Fruit fly (Drosophila melanogaster) whole organism, embryonic: ENCODE data around the gene Mvb12.

Experiments
- Atf-2 ChIP-seq: fragments of 200-800 bp; sonication (Bioruptor generic); optimal IDR thresholded peaks from 2 replicates; lab custom pipeline; 2016; ENCODE audit warnings: missing biosample characterization, missing genetic modification characterization
- B-H2 ChIP-seq: fragments of 200-800 bp; sonication (Bioruptor generic); optimal IDR thresholded peaks from 2 replicates; lab custom pipeline; 2018; ENCODE audit warnings: missing biosample characterization, mild to moderate bottlenecking, missing genetic modification characterization
- Bgb ChIP-seq: fragments of 200-800 bp; sonication (Bioruptor generic); IDR thresholded peaks from 2 replicates; pipeline ENCODE4 v1.3.6; 2022; ENCODE audit warnings: missing biosample characterization, missing genetic modification characterization; ENCODE audit not compliant: partially characterized antibody
- CG10366 ChIP-seq: fragments of 200-800 bp; sonication (Bioruptor generic); IDR thresholded peaks from 2 replicates; pipeline ENCODE4 v1.3.6; 2022; ENCODE audit warnings: missing biosample characterization, missing genetic modification characterization
- CG10462 ChIP-seq: fragments of 200-800 bp; sonication (Bioruptor generic); optimal IDR thresholded peaks from 2 replicates; lab custom pipeline; 2016; ENCODE audit warnings: missing biosample characterization, missing genetic modification characterization
- CG10959 ChIP-seq: fragments of 200-800 bp; sonication (Bioruptor generic); IDR thresholded peaks from 2 replicates; pipeline ENCODE4 v1.3.6; 2022; ENCODE audit warnings: missing biosample characterization, missing genetic modification characterization
- CG11560 ChIP-seq: fragments of 200-800 bp; sonication (Bioruptor generic); IDR thresholded peaks from 3 replicates; pipeline ENCODE4 v1.3.6; 2022; ENCODE audit warnings: missing biosample characterization, missing genetic modification characterization
- CG12071 ChIP-seq: fragments of 200-800 bp; sonication (Bioruptor generic); optimal IDR thresholded peaks from 3 replicates; lab custom pipeline; 2018; ENCODE audit warnings: missing biosample characterization, mild to moderate bottlenecking, missing genetic modification characterization
- CG13296 ChIP-seq: fragments of 200-800 bp; sonication (Bioruptor generic); optimal IDR thresholded peaks from 3 replicates; lab custom pipeline; 2018; ENCODE audit warnings: missing biosample characterization, mild to moderate bottlenecking, missing genetic modification characterization
- CG14441 ChIP-seq: fragments of 200-800 bp; sonication (Bioruptor generic); IDR thresholded peaks from 2 replicates; pipeline ENCODE4 v1.3.6; 2022; ENCODE audit warnings: missing biosample characterization, missing genetic modification characterization
- CG1602 ChIP-seq: fragments of 200-800 bp; sonication (Bioruptor generic); optimal IDR thresholded peaks from 3 replicates; lab custom pipeline; 2016; ENCODE audit warnings: missing biosample characterization, missing genetic modification characterization
- CG16863 ChIP-seq: fragments of 200-800 bp; sonication (Bioruptor generic); optimal IDR thresholded peaks from 3 replicates; lab custom pipeline; 2016; ENCODE audit warnings: missing biosample characterization, missing genetic modification characterization
- CG2129 ChIP-seq: fragments of 200-800 bp; sonication (Bioruptor generic); IDR thresholded peaks from 2 replicates; pipeline ENCODE4 v1.3.6; 2022; ENCODE audit warnings: missing biosample characterization, missing genetic modification characterization; ENCODE audit not compliant: partially characterized antibody
- CG2199 ChIP-seq: fragments of 200-800 bp; sonication (Bioruptor generic); IDR thresholded peaks from 3 replicates; pipeline ENCODE4 v1.3.6; 2022; ENCODE audit warnings: missing biosample characterization, missing genetic modification characterization
- CG31365 ChIP-seq: fragments of 200-800 bp; sonication (Bioruptor generic); optimal IDR thresholded peaks from 2 replicates; lab custom pipeline; 2018; ENCODE audit warnings: missing biosample characterization, mild to moderate bottlenecking, missing genetic modification characterization
- CG32772 ChIP-seq: fragments of 200-800 bp; sonication (Bioruptor generic); IDR thresholded peaks from 2 replicates; pipeline ENCODE4 v1.3.6; 2022; ENCODE audit warnings: missing biosample characterization, missing genetic modification characterization
- CG33213 ChIP-seq: fragments of 200-800 bp; sonication (Bioruptor generic); optimal IDR thresholded peaks from 3 replicates; lab custom pipeline; 2016; ENCODE audit warnings: missing biosample characterization, missing genetic modification characterization
- CG33557 ChIP-seq: fragments of 200-800 bp; sonication (Bioruptor generic); optimal IDR thresholded peaks from 2 replicates; lab custom pipeline; 2019; ENCODE audit warnings: missing biosample characterization, mild to moderate bottlenecking, missing genetic modification characterization, moderate library complexity
- CG34224 ChIP-seq: fragments of 200-800 bp; sonication (Bioruptor generic); IDR thresholded peaks from 3 replicates; pipeline ENCODE4 v1.3.6; 2022; ENCODE audit warnings: missing biosample characterization, missing genetic modification characterization; ENCODE audit not compliant: partially characterized antibody
- CG34422 ChIP-seq: fragments of 200-800 bp; sonication (Bioruptor generic); IDR thresholded peaks from 3 replicates; pipeline ENCODE4 v1.3.6; 2022; ENCODE audit warnings: missing biosample characterization, missing genetic modification characterization
- CG5245 ChIP-seq: fragments of 200-800 bp; sonication (Bioruptor generic); optimal IDR thresholded peaks from 3 replicates; lab custom pipeline; 2016; ENCODE audit warnings: missing biosample characterization, missing genetic modification characterization
- CG8765 ChIP-seq: fragments of 200-800 bp; sonication (Bioruptor generic); IDR thresholded peaks from 2 replicates; pipeline ENCODE4 v1.3.6; 2022; ENCODE audit warnings: missing biosample characterization, missing genetic modification characterization
- CG9727 ChIP-seq: fragments of 200-800 bp; sonication (Bioruptor generic); optimal IDR thresholded peaks from 3 replicates; lab custom pipeline; 2017; ENCODE audit warnings: missing biosample characterization, mild to moderate bottlenecking, missing genetic modification characterization
- D ChIP-seq, 2 experiments: fragments of 200-800 bp in 1 of 2; fragments of >200 bp in 1 of 2; sonication (Bioruptor generic) in 1 of 2; optimal IDR thresholded peaks; 2 replicates in 1 of 2; 3 replicates in 1 of 2; lab custom pipeline; 2017; ENCODE audit warnings: mild to moderate bottlenecking in 1 of 2, missing biosample characterization in 1 of 2, missing genetic modification characterization in 1 of 2, missing genetic modification reagents in 1 of 2
- Drgx ChIP-seq: fragments of 200-800 bp; sonication (Bioruptor generic); IDR thresholded peaks from 2 replicates; pipeline ENCODE4 v1.3.6; 2022; ENCODE audit warnings: missing biosample characterization, missing genetic modification characterization
- Fer1 ChIP-seq: fragments of 200-800 bp; sonication (Bioruptor generic); optimal IDR thresholded peaks from 2 replicates; lab custom pipeline; 2017; ENCODE audit warnings: missing biosample characterization, mild to moderate bottlenecking, missing genetic modification characterization
- Gsc ChIP-seq: fragments of 200-800 bp; sonication (Bioruptor generic); IDR thresholded peaks from 2 replicates; pipeline ENCODE4 v1.3.6; 2022; ENCODE audit warnings: missing biosample characterization, missing genetic modification characterization
- H2.0 ChIP-seq: fragments of 200-800 bp; sonication (Bioruptor generic); IDR thresholded peaks from 2 replicates; pipeline ENCODE4 v1.3.6; 2022; ENCODE audit warnings: missing biosample characterization, missing genetic modification characterization
- HmgD ChIP-seq: fragments of 200-800 bp; sonication (Bioruptor generic); optimal IDR thresholded peaks from 3 replicates; lab custom pipeline; 2016; ENCODE audit warnings: missing biosample characterization, missing genetic modification characterization
- MBD-R2 ChIP-seq: fragments of 200-800 bp; sonication (Bioruptor generic); IDR thresholded peaks from 2 replicates; pipeline ENCODE4 v1.3.6; 2022; ENCODE audit warnings: missing biosample characterization, missing genetic modification characterization
- MESR4 ChIP-seq: fragments of 200-800 bp; sonication (Bioruptor generic); optimal IDR thresholded peaks from 2 replicates; lab custom pipeline; 2018; ENCODE audit warnings: missing biosample characterization, mild to moderate bottlenecking, missing genetic modification characterization, moderate library complexity
- Meics ChIP-seq: fragments of 200-800 bp; sonication (Bioruptor generic); optimal IDR thresholded peaks from 2 replicates; lab custom pipeline; 2017; ENCODE audit warnings: missing biosample characterization, mild to moderate bottlenecking, missing genetic modification characterization
- Mrtf ChIP-seq: fragments of 200-800 bp; sonication (Bioruptor generic); IDR thresholded peaks from 3 replicates; pipeline ENCODE4 v1.3.6; 2022; ENCODE audit warnings: missing biosample characterization, missing genetic modification characterization
- NC2α ChIP-seq: fragments of 200-800 bp; sonication (Bioruptor generic); optimal IDR thresholded peaks from 2 replicates; lab custom pipeline; 2016; ENCODE audit warnings: missing biosample characterization, missing genetic modification characterization
- NfI ChIP-seq: fragments of 200-800 bp; sonication (Bioruptor generic); optimal IDR thresholded peaks from 3 replicates; lab custom pipeline; 2018; ENCODE audit warnings: missing biosample characterization, mild to moderate bottlenecking, missing genetic modification characterization, moderate library complexity
- Oaz ChIP-seq: fragments of 200-800 bp; sonication (Bioruptor generic); IDR thresholded peaks from 2 replicates; pipeline ENCODE4 v1.3.6; 2022; ENCODE audit warnings: missing biosample characterization, missing genetic modification characterization
- Poxn ChIP-seq: fragments of 200-800 bp; sonication (Bioruptor generic); IDR thresholded peaks from 2 replicates; pipeline ENCODE4 v1.3.6; 2022; ENCODE audit warnings: missing biosample characterization, missing genetic modification characterization
- Ptx1 ChIP-seq: fragments of 200-800 bp; sonication (Bioruptor generic); IDR thresholded peaks from 2 replicates; pipeline ENCODE4 v1.3.6; 2022; ENCODE audit warnings: missing biosample characterization, missing genetic modification characterization
- amos ChIP-seq: fragments of 200-800 bp; sonication (Bioruptor generic); IDR thresholded peaks from 2 replicates; pipeline ENCODE4 v1.3.6; 2022; ENCODE audit warnings: missing biosample characterization, missing genetic modification characterization; ENCODE audit not compliant: partially characterized antibody
- dan ChIP-seq: fragments of 200-800 bp; sonication (Bioruptor generic); IDR thresholded peaks from 2 replicates; pipeline ENCODE4 v1.3.6; 2022; ENCODE audit warnings: missing biosample characterization, missing genetic modification characterization
- fd3F ChIP-seq: fragments of 200-800 bp; sonication (Bioruptor generic); optimal IDR thresholded peaks from 2 replicates; lab custom pipeline; 2018; ENCODE audit warnings: missing biosample characterization, mild to moderate bottlenecking, missing genetic modification characterization, moderate library complexity
- fru ChIP-seq: fragments of >200 bp; optimal IDR thresholded peaks from 2 replicates; lab custom pipeline; 2017
- knrl ChIP-seq: fragments of 200-800 bp; sonication (Bioruptor generic); IDR thresholded peaks from 3 replicates; pipeline ENCODE4 v1.3.6; 2022; ENCODE audit warnings: missing biosample characterization, missing genetic modification characterization; ENCODE audit not compliant: partially characterized antibody
- nmo ChIP-seq: fragments of 200-800 bp; sonication (Bioruptor generic); optimal IDR thresholded peaks from 2 replicates; lab custom pipeline; 2018; ENCODE audit warnings: missing biosample characterization, mild to moderate bottlenecking, missing genetic modification characterization, moderate library complexity
- pfk ChIP-seq: fragments of 200-800 bp; sonication (Bioruptor generic); optimal IDR thresholded peaks from 2 replicates; lab custom pipeline; 2018; ENCODE audit warnings: missing biosample characterization, mild to moderate bottlenecking, missing genetic modification characterization, moderate library complexity
- rib ChIP-seq: fragments of 200-800 bp; sonication (Bioruptor generic); IDR thresholded peaks from 2 replicates; pipeline ENCODE4 v1.3.6; 2022; ENCODE audit warnings: missing biosample characterization, missing genetic modification characterization
- sens ChIP-seq: fragments of 200-800 bp; sonication (Bioruptor generic); peaks from one replicate; lab custom pipeline; 2016; ENCODE audit warnings: missing biosample characterization, missing genetic modification characterization
- stc ChIP-seq: fragments of 200-800 bp; sonication (Bioruptor generic); IDR thresholded peaks from 2 replicates; pipeline ENCODE4 v1.3.6; 2022; ENCODE audit warnings: missing biosample characterization, missing genetic modification characterization
- stwl ChIP-seq: fragments of 200-800 bp; sonication (Bioruptor generic); optimal IDR thresholded peaks from 3 replicates; lab custom pipeline; 2018; ENCODE audit warnings: missing biosample characterization, mild to moderate bottlenecking, missing genetic modification characterization, moderate library complexity
- trh ChIP-seq: fragments of 200-800 bp; sonication (Bioruptor generic); optimal IDR thresholded peaks from 2 replicates; lab custom pipeline; 2016; ENCODE audit warnings: missing biosample characterization, missing genetic modification characterization
- unc-4 ChIP-seq: fragments of 200-800 bp; sonication (Bioruptor generic); IDR thresholded peaks from 2 replicates; pipeline ENCODE4 v1.3.6; 2022; ENCODE audit warnings: missing biosample characterization, missing genetic modification characterization; ENCODE audit not compliant: partially characterized antibody
- zen ChIP-seq: fragments of 200-800 bp; sonication (Bioruptor generic); optimal IDR thresholded peaks from 3 replicates; lab custom pipeline; 2018; ENCODE audit warnings: missing biosample characterization, mild to moderate bottlenecking, missing genetic modification characterization, moderate library complexity

Gene Mvb12

dm6 chrX:18101778-18102177 is 664 bp upstream of the Mvb12 start, which contains the start of gene Taf8 (continued):
- TF ChIP-seq Oaz (GFP tag; lab: Robert Waterston, UW), result no peak
- no peak for TF ChIP-seq CG16863
- no peak for TF ChIP-seq dan (GFP tag; lab: Robert Waterston, UW)
- TF ChIP-seq sens (GFP tag; lab: Kevin White, UChicago), result peak; percentile 16
- TF ChIP-seq nmo (GFP tag; lab: Kevin White, UChicago), result no peak
- TF ChIP-seq H2.0 (GFP tag; lab: Robert Waterston, UW), result no peak
- no peak for TF ChIP-seq NC2α (GFP tag; lab: Kevin White, UChicago)
- no peak for TF ChIP-seq CG8765 (GFP tag; lab: Robert Waterston, UW)
- no peak for TF ChIP-seq CG11560 (tag; lab: Robert Waterston, UW)
- TF ChIP-seq D (optimal IDR thresholded peaks at IDR 0.05; lab: Kevin White, UChicago), result no peak
- no peak for TF ChIP-seq D (GFP tag; optimal IDR thresholded peaks at IDR 0.05; lab: Kevin White, UChicago)
- TF ChIP-seq Drgx (GFP tag; lab: Robert Waterston, UW), result no peak
- TF ChIP-seq Poxn (GFP tag; lab: Robert Waterston, UW), result no peak
- 0 out of 3 replicates have a peak, but pooled peaks have one; percentile 19 for TF ChIP-seq Mrtf
- no peak for TF ChIP-seq fd3F
- TF ChIP-seq MBD-R2 (GFP tag; lab: Robert Waterston, UW), result peak; percentile 67
- peak; percentile 79 for TF ChIP-seq amos (GFP tag; lab: Robert Waterston, UW)
- peak; percentile 43; the same call in 1 of the 3 replicates for TF ChIP-seq CG34422
- no peak for TF ChIP-seq Gsc
- no peak for TF ChIP-seq stc (GFP tag; lab: Robert Waterston, UW)
- TF ChIP-seq CG32772 (GFP tag; lab: Robert Waterston, UW), result no peak
- no peak for TF ChIP-seq CG14441 (GFP tag; lab: Robert Waterston, UW)
- no peak for TF ChIP-seq fru (lab: Kevin White, UChicago)
- TF ChIP-seq CG10366 (GFP tag; lab: Robert Waterston, UW), result no peak
- no peak for TF ChIP-seq CG31365
- no peak for TF ChIP-seq CG13296
- no peak for TF ChIP-seq zen
- TF ChIP-seq CG10462, result no peak
- TF ChIP-seq CG33213 (GFP tag; lab: Kevin White, UChicago), result no peak
- TF ChIP-seq CG1602, result no peak
- no peak for TF ChIP-seq stwl (tag; lab: Kevin White, UChicago)
- no peak for TF ChIP-seq CG9727
- peak; percentile 51 for TF ChIP-seq unc-4 (GFP tag; lab: Robert Waterston, UW)
- TF ChIP-seq Bgb, result peak; percentile 73
- TF ChIP-seq CG5245 (GFP tag; lab: Kevin White, UChicago), result no peak
- TF ChIP-seq CG10959, result no peak
- TF ChIP-seq Meics (GFP tag; lab: Kevin White, UChicago), result no peak
- 0 out of 2 replicates have a peak, but pooled peaks have one; percentile 35 for TF ChIP-seq Ptx1 (GFP tag; lab: Robert Waterston, UW)
- TF ChIP-seq Fer1, result no peak
- TF ChIP-seq CG2129 (GFP tag; lab: Robert Waterston, UW), result peak; percentile 45
- TF ChIP-seq pfk (GFP tag; lab: Kevin White, UChicago), result no peak
- TF ChIP-seq rib (GFP tag; lab: Robert Waterston, UW), result no peak
- TF ChIP-seq trh (GFP tag; lab: Kevin White, UChicago), result no peak
- no peak for TF ChIP-seq Atf-2 (GFP tag; lab: Kevin White, UChicago)
- no peak for TF ChIP-seq CG2199
- no peak for TF ChIP-seq B-H2
- peak; percentile 31 for TF ChIP-seq CG34224
- TF ChIP-seq HmgD, result no peak
- TF ChIP-seq MESR4 (GFP tag; lab: Kevin White, UChicago), result peak; percentile 35
- no peak for TF ChIP-seq NfI
- TF ChIP-seq CG12071 (GFP tag; lab: Kevin White, UChicago), result no peak
- no peak for TF ChIP-seq CG33557 (GFP tag; lab: Kevin White, UChicago)
- peak; percentile 71; the same call in 2 of the 3 replicates for TF ChIP-seq knrl
